Fruit fly (Drosophila melanogaster): ENCODE measurements around the gene okr.

The okr gene

DNA sequence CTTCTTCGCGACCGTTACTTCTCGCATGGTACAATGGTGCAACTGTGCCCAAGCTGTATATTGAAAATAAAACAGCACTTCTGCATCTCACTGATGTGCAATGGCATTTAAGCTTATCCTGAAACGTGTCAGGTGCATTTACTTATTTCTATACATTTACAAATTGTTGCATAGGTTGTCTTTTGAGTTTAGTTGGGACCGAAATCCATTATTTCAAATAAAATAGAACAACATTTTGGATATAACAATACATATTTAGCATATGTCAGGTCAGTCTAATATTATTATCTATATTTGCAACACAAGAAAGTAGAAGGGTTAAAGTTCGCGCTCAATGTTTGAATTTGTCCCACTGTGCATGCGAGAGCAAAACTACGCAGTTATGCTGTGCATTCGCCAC, 36.2 kb downstream of the okr start (continued):
- TF ChIP-seq Eip78C (GFP tag) (peak; percentile 91), CG8119 (GFP tag; IDR thresholded peaks at IDR 0.05) (peak; percentile 54; the same call in 2 of the 3 replicates), CG6276 (GFP tag; optimal IDR thresholded peaks at IDR 0.05) (peak; percentile 74), CG11902 (GFP tag; optimal IDR thresholded peaks at IDR 0.05) (no peak), CG6163 (GFP tag; IDR thresholded peaks at IDR 0.05) (no peak; the same call in 2 of the 3 replicates), CG7368 (GFP tag; optimal IDR thresholded peaks at IDR 0.05) (peak; percentile 36), Met (GFP tag; optimal IDR thresholded peaks at IDR 0.05) (peak; percentile 28), svp (GFP tag) (no peak), CG3032 (tag; optimal IDR thresholded peaks at IDR 0.05) (peak; percentile 67), esn (GFP tag; optimal IDR thresholded peaks at IDR 0.05) (no peak), ss (GFP tag; optimal IDR thresholded peaks at IDR 0.05) (peak in 1 of 2 experiments; percentile 54), Hr39 (GFP tag; optimal IDR thresholded peaks at IDR 0.05) (peak; percentile 30), Smox (GFP tag; optimal IDR thresholded peaks at IDR 0.05) (no peak)

DNA sequence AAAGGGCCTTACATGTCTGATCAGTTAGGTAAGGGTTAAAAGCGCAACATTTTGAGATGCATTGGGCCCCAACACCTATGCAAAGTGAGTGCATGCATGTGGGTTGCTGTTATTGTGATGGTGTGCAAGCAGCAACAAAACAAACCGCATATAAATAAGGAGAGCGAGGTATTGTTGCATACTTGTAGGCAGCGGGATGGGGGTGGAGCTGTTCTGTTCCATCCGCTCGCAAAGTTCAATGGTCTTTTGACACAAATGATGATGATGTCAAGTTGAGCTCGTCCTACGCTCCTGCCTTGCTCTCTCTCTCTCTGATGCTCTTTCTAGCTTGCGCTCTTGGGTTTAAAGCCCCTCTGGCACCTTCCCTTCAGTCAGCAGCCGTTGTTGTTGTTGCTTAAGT, 36.9 kb downstream of the okr start:
- TF ChIP-seq pdm3 (GFP tag; optimal IDR thresholded peaks at IDR 0.05): no peak
- no peak for TF ChIP-seq CG11294 (GFP tag; IDR thresholded peaks at IDR 0.05)
- TF ChIP-seq Gug (GFP tag; IDR thresholded peaks at IDR 0.05): no peak
- TF ChIP-seq eg (GFP tag; IDR thresholded peaks at IDR 0.05): no peak
- no peak for TF ChIP-seq CG8119 (GFP tag; IDR thresholded peaks at IDR 0.05)

DNA sequence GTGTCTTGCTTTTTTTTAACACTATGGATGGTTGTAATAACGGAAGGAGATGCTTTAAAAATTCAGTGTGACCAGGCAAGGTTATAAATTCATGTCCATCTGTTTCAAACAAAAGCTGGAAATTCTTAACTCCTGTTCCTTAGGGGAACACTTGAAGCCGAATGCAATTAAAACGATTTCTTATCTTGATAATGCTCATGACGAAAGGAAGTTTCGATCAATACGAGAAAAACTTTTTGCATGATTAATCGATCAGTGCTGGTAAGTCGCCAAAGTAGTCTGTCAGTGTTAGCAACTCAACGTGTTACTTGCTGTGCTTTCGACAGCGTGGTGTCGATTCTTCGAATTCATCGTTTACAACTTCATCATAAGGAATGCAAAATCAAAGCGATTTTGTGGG, 38.1 kb downstream of the okr start, which contains the start of gene Rbp9:
Gene Rbp9, plus strand, starts transcription at position 291 of the 400 bp plus-strand sequence.
- TF ChIP-seq CG9139 (GFP tag; optimal IDR thresholded peaks at IDR 0.05): no peak
- no peak for TF ChIP-seq cyc (GFP tag; optimal IDR thresholded peaks at IDR 0.05)
- TF ChIP-seq CG8319 (GFP tag; optimal IDR thresholded peaks at IDR 0.05): no peak
- TF ChIP-seq Hr4 (GFP tag; optimal IDR thresholded peaks at IDR 0.05): no peak
- no peak for TF ChIP-seq dac (GFP tag; optimal IDR thresholded peaks at IDR 0.05)
- TF ChIP-seq Sox14 (GFP tag; optimal IDR thresholded peaks at IDR 0.05): no peak
- TF ChIP-seq Smox (GFP tag; optimal IDR thresholded peaks at IDR 0.05): no peak
- no peak for TF ChIP-seq achi (GFP tag; optimal IDR thresholded peaks at IDR 0.05)
- no peak for TF ChIP-seq fd85E (GFP tag; optimal IDR thresholded peaks at IDR 0.05)
- TF ChIP-seq CG10669 (GFP tag; optimal IDR thresholded peaks at IDR 0.05): no peak
- TF ChIP-seq CG11294 (GFP tag; IDR thresholded peaks at IDR 0.05): no peak
- no peak for TF ChIP-seq Sox15 (GFP tag; optimal IDR thresholded peaks at IDR 0.05)
- no peak for TF ChIP-seq fd59A (GFP tag; optimal IDR thresholded peaks at IDR 0.05)
- TF ChIP-seq Gug (GFP tag; IDR thresholded peaks at IDR 0.05): no peak
- no peak for TF ChIP-seq CG11762 (GFP tag; optimal IDR thresholded peaks at IDR 0.05; ENCODE audit: insufficient read depth)
- TF ChIP-seq net (GFP tag; optimal IDR thresholded peaks at IDR 0.05): no peak
- no peak for TF ChIP-seq Eip75B (GFP tag; optimal IDR thresholded peaks at IDR 0.05)
- no peak for TF ChIP-seq Lpt (GFP tag; optimal IDR thresholded peaks at IDR 0.05)
- no peak for TF ChIP-seq Ets21C (GFP tag; optimal IDR thresholded peaks at IDR 0.05)
- TF ChIP-seq CG6276 (GFP tag; optimal IDR thresholded peaks at IDR 0.05): no peak

DNA sequence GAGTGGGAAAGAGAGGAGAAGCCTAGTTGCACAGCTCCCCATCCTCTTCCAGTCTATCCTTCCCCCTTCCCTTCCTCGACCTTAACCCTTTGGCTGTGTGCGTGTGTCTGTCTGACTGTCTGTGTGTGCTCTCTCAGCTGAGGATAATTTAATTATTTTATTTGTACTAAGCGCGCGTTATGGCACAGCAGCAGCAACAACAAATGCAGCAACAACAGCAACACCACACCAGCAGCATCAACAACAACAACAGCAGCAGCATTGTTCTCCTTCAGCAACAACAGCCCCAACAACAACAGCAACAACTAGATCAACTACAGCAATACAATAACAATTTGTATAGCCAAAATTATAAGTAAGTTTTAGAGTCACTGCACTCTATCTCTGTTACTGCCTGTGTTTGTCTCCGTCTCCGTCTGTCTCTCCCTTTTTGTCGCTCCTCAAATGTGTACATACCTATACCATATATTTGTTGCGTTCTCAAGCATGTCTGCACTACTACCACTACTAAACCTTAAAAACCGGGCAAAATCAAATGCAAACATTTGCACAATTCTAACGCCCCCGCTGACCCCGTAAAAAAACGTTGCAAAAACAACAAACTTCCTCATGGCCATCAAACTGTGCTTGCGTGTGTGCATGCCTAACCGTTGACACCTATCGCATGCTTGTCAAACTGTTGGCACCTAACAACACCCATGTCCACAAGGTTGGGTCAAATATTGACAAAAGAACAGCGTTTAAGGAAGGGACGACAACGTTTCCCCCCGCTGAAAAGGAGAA, 46.9 kb downstream of the okr start:
- TF ChIP-seq acj6 (GFP tag; optimal IDR thresholded peaks at IDR 0.05): no peak
- TF ChIP-seq fd59A (GFP tag; optimal IDR thresholded peaks at IDR 0.05): no peak
- no peak for TF ChIP-seq CG10669 (GFP tag; optimal IDR thresholded peaks at IDR 0.05)
- TF ChIP-seq Sox14 (GFP tag; optimal IDR thresholded peaks at IDR 0.05): no peak
- TF ChIP-seq CG6792 (GFP tag; optimal IDR thresholded peaks at IDR 0.05): no peak
- TF ChIP-seq fkh (GFP tag; optimal IDR thresholded peaks at IDR 0.05): peak; percentile 52
- no peak for TF ChIP-seq esn (GFP tag; optimal IDR thresholded peaks at IDR 0.05)
- peak; percentile 74 for TF ChIP-seq svp (GFP tag)
- no peak for TF ChIP-seq Hr39 (GFP tag; optimal IDR thresholded peaks at IDR 0.05)
